Worm (Caenorhabditis elegans) whole organism, L4/young adult: Measurements from ENCODE around the gene F19C7.8.

Experiments used
- W03F9.2 ChIP-seq: fragments of 150-350 bp; optimal IDR thresholded peaks from 2 replicates; lab custom pipeline; 2014; ENCODE audit warnings: missing biosample characterization, missing genetic modification characterization
- dao-5 ChIP-seq: sonication (generic microtip); optimal IDR thresholded peaks from 2 replicates; lab custom pipeline; 2016; ENCODE audit warnings: missing genotype, missing genetic modification characterization, moderate library complexity, missing compliant biosample characterization

DNA sequence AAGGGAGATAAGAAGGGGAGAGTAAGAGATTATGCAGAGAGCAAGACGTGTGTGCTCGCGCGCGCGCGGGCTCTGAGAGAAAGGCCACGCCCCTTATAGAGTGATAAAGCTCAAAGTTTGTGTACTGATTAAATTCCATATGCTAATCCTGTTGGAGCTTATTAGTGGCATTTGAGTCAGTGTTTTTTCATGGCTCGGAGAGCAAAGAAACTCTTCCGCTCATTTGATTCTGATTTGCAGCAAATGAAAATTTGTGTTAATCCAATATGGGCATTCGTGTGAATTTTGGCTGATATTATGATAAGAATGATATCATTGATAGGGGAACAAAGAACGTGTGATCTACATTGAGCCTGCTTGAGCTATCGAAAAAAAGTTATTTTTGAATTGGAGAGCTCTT lies 24.4 kb downstream of the F19C7.8 start:
- TF ChIP-seq dao-5 (no peak), W03F9.2 (tag; lab: Kevin White, UChicago) (no peak)
